Fruit fly (Drosophila melanogaster) whole organism, embryonic: Measurements from ENCODE around the gene CG2120.

Experiments used
- CG1024 ChIP-seq: fragments of 200-800 bp; sonication (Bioruptor generic); IDR thresholded peaks from 2 replicates; pipeline ENCODE4 v1.3.6; 2022; ENCODE audit warnings: missing biosample characterization, missing genetic modification characterization
- Dip2 ChIP-seq: fragments of 200-800 bp; sonication (Bioruptor generic); IDR thresholded peaks from 2 replicates; pipeline ENCODE4 v1.3.6; 2022; ENCODE audit warnings: missing biosample characterization, missing genetic modification characterization
- fd64A ChIP-seq: fragments of 200-800 bp; sonication (Bioruptor generic); optimal IDR thresholded peaks from 3 replicates; lab custom pipeline; 2018; ENCODE audit warnings: missing biosample characterization, mild to moderate bottlenecking, missing genetic modification characterization
- pan ChIP-seq, 4 experiments: fragments of >200 bp in 3 of 4; fragments of 200-800 bp in 1 of 4; sonication (Bioruptor generic) in 1 of 4; optimal IDR thresholded peaks in 3 of 4; IDR thresholded peaks in 1 of 4; 2 replicates each; pipeline versions ENCODE4 v1.3.6 to Lab custom; 2017 to 2022; ENCODE audit warnings: missing biosample characterization in 2 of 4, missing genetic modification characterization in 2 of 4, mixed read lengths in 1 of 4

- TF ChIP-seq CG1024 (GFP tag; lab: Robert Waterston, UW) (no peak), fd64A (GFP tag; lab: Kevin White, UChicago) (no peak), Dip2 (GFP tag; lab: Robert Waterston, UW) (no peak), pan (optimal IDR thresholded peaks at IDR 0.05; lab: Kevin White, UChicago) (no peak), pan (GFP tag; optimal IDR thresholded peaks at IDR 0.05 in 1 of 2, IDR thresholded peaks at IDR 0.05 in 1 of 2) (no peak)
Observed at dm6 chrX:8162692-8163091, 27.1 kb downstream of the CG2120 start, which contains the start of gene CG10761.
